Fruit fly (Drosophila melanogaster) whole organism, embryonic: Measurements from ENCODE around the gene CG32425.

ENCODE experiments used
- Bgb ChIP-seq: fragments of 200-800 bp; sonication (Bioruptor generic); IDR thresholded peaks from 2 replicates; pipeline ENCODE4 v1.3.6; 2022; ENCODE audit warnings: missing biosample characterization, missing genetic modification characterization; ENCODE audit not compliant: partially characterized antibody
- CG10543 ChIP-seq: fragments of 200-800 bp; sonication (Bioruptor generic); optimal IDR thresholded peaks from 3 replicates; lab custom pipeline; 2017; ENCODE audit warnings: missing biosample characterization, mild to moderate bottlenecking, missing genetic modification characterization, moderate library complexity
- CG2889 ChIP-seq: fragments of 200-800 bp; sonication (Bioruptor generic); IDR thresholded peaks from 3 replicates; pipeline ENCODE4 v1.3.6; 2022; ENCODE audit warnings: missing biosample characterization, missing genetic modification characterization
- CG42726 ChIP-seq: fragments of 200-800 bp; sonication (Bioruptor generic); IDR thresholded peaks from 2 replicates; pipeline ENCODE4 v1.3.6; 2022; ENCODE audit warnings: missing biosample characterization, missing genetic modification characterization; ENCODE audit not compliant: partially characterized antibody
- CG5180 ChIP-seq: fragments of 200-800 bp; sonication (Bioruptor generic); optimal IDR thresholded peaks from 3 replicates; lab custom pipeline; 2017; ENCODE audit warnings: missing biosample characterization, missing genetic modification characterization, mild to moderate bottlenecking, moderate library complexity, missing genetic modification reagents
- CoRest ChIP-seq: fragments of 200-800 bp; sonication (Bioruptor generic); optimal IDR thresholded peaks from 3 replicates; lab custom pipeline; 2018; ENCODE audit warnings: missing biosample characterization, mild to moderate bottlenecking, missing genetic modification characterization, moderate library complexity
- Vsx1 ChIP-seq: fragments of 200-800 bp; sonication (Bioruptor generic); optimal IDR thresholded peaks from 2 replicates; lab custom pipeline; 2017; ENCODE audit warnings: missing biosample characterization, mild to moderate bottlenecking, missing genetic modification characterization, missing genetic modification reagents
- her ChIP-seq: fragments of 200-800 bp; sonication (Bioruptor generic); optimal IDR thresholded peaks from 2 replicates; lab custom pipeline; 2016; ENCODE audit warnings: missing biosample characterization, missing genetic modification characterization

DNA sequence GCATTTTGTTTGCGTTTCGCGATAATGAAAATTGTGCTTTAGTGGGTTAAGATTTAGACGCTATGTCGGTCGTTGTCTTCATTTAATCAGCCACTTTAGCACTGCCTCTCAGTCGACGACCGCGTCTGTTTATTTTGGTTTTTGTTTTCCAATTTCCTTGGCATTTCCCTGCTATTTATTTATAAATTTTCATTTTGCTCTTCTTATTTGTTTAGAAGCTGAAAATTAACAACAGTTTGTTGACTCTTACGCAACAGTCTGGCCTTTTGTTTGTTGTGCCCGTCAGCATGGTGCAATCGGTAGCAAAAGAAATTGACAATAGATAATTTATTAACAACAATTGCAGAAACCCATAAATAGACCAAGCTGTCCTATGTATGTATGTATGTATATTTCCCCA lies 10.4 kb downstream of the CG32425 start:
- TF ChIP-seq CG5180: no peak
- no peak for TF ChIP-seq Vsx1
- no peak for TF ChIP-seq CG10543 (GFP tag; lab: Kevin White, UChicago)
- no peak for TF ChIP-seq Bgb (GFP tag; lab: Robert Waterston, UW)
- TF ChIP-seq CG2889 (GFP tag; lab: Robert Waterston, UW): no peak
- no peak for TF ChIP-seq CG42726 (GFP tag; lab: Robert Waterston, UW)
- TF ChIP-seq her (GFP tag; lab: Kevin White, UChicago): no peak
- no peak for TF ChIP-seq CoRest
